Fruit fly (Drosophila melanogaster): ENCODE measurements around the gene CG11262.
A peak's percentile ranks its signal among the peaks of the same experiment; 100 is the strongest.

The CG11262 gene

dm6 chr3L:13007946-13008462, 13.1 kb downstream of the CG11262 start (continued):
- TF ChIP-seq da (GFP tag; optimal IDR thresholded peaks at IDR 0.05) (no peak), ATbp (GFP tag; optimal IDR thresholded peaks at IDR 0.05) (no peak), CG31224 (GFP tag; IDR thresholded peaks at IDR 0.05) (no peak), CG9609 (GFP tag; optimal IDR thresholded peaks at IDR 0.05) (no peak), eve (GFP tag; optimal IDR thresholded peaks at IDR 0.05) (no peak), p53 (GFP tag; optimal IDR thresholded peaks at IDR 0.05) (no peak), exex (tag; optimal IDR thresholded peaks at IDR 0.05) (peak; percentile 35), kni (GFP tag; optimal IDR thresholded peaks at IDR 0.05) (no peak), B-H1 (GFP tag; IDR thresholded peaks at IDR 0.05) (no peak), CG30403 (GFP tag; optimal IDR thresholded peaks at IDR 0.05) (no peak), Gsc (GFP tag; IDR thresholded peaks at IDR 0.05) (no peak), bcd (GFP tag; optimal IDR thresholded peaks at IDR 0.05) (no peak), zen (tag; optimal IDR thresholded peaks at IDR 0.05) (peak; percentile 67), hb (GFP tag; IDR thresholded peaks at IDR 0.05; ENCODE audit: partially characterized antibody) (no peak), Eip74EF (GFP tag; optimal IDR thresholded peaks at IDR 0.05) (no peak), Hmx (GFP tag; optimal IDR thresholded peaks at IDR 0.05) (no peak), schlank (tag; optimal IDR thresholded peaks at IDR 0.05) (no peak), CG3995 (GFP tag; optimal IDR thresholded peaks at IDR 0.05) (peak; percentile 69), Aef1 (GFP tag; IDR thresholded peaks at IDR 0.05) (no peak), ase (GFP tag; IDR thresholded peaks at IDR 0.05) (no peak), az2 (GFP tag; optimal IDR thresholded peaks at IDR 0.05) (no peak), sim (GFP tag; IDR thresholded peaks at IDR 0.05) (no peak), Deaf1 (tag; optimal IDR thresholded peaks at IDR 0.05) (no peak), slbo (GFP tag; IDR thresholded peaks at IDR 0.05) (no peak)

dm6 chr3L:13011511-13011910, 16.6 kb downstream of the CG11262 start, which contains the start of gene Cul6:
Cul6 (minus strand) TSS chr3L:13011685.
- TF ChIP-seq tna (GFP tag; IDR thresholded peaks at IDR 0.05; ENCODE audit: partially characterized antibody) (no peak), tgo (GFP tag; IDR thresholded peaks at IDR 0.05) (no peak), BEAF-32 (GFP tag; optimal IDR thresholded peaks at IDR 0.05) (peak; percentile 59), inv (GFP tag; IDR thresholded peaks at IDR 0.05; ENCODE audit: partially characterized antibody) (peak; percentile 10; the same call in 1 of the 2 replicates), CG4328 (GFP tag; optimal IDR thresholded peaks at IDR 0.05) (no peak), exex (tag; optimal IDR thresholded peaks at IDR 0.05) (peak; percentile 29), sens (GFP tag) (peak; percentile 23), HLH4C (GFP tag; IDR thresholded peaks at IDR 0.05; ENCODE audit: partially characterized antibody) (no peak), CrebB (tag; optimal IDR thresholded peaks at IDR 0.05) (no peak), Sox100B (GFP tag; optimal IDR thresholded peaks at IDR 0.05) (no peak), crp (GFP tag; optimal IDR thresholded peaks at IDR 0.05) (no peak), MBD-R2 (GFP tag; IDR thresholded peaks at IDR 0.05) (no peak), ranshi (GFP tag; IDR thresholded peaks at IDR 0.05) (no peak), Med (GFP tag) (peak; percentile 52), Hsf (GFP tag; optimal IDR thresholded peaks at IDR 0.05) (no peak), bsh (GFP tag; optimal IDR thresholded peaks at IDR 0.05) (no peak), CG33557 (GFP tag; optimal IDR thresholded peaks at IDR 0.05) (no peak), CG10565 (GFP tag; optimal IDR thresholded peaks at IDR 0.05) (no peak), Lim3 (GFP tag; IDR thresholded peaks at IDR 0.05) (no peak), tap (tag; optimal IDR thresholded peaks at IDR 0.05) (no peak), sens-2 (GFP tag; IDR thresholded peaks at IDR 0.05) (no peak), trh (GFP tag; optimal IDR thresholded peaks at IDR 0.05) (no peak), zfh2 (GFP tag; optimal IDR thresholded peaks at IDR 0.05) (no peak), emc (GFP tag; optimal IDR thresholded peaks at IDR 0.05) (no peak), Gsc (GFP tag; IDR thresholded peaks at IDR 0.05) (no peak), stwl (tag; optimal IDR thresholded peaks at IDR 0.05) (peak; percentile 29), Tbp (GFP tag; optimal IDR thresholded peaks at IDR 0.05) (no peak), mam (GFP tag; optimal IDR thresholded peaks at IDR 0.05) (no peak), row (GFP tag; IDR thresholded peaks at IDR 0.05) (no peak)

Measured in whole organism, embryonic.